Fruit fly (Drosophila melanogaster): ENCODE results near the gene Seipin.

DNA sequence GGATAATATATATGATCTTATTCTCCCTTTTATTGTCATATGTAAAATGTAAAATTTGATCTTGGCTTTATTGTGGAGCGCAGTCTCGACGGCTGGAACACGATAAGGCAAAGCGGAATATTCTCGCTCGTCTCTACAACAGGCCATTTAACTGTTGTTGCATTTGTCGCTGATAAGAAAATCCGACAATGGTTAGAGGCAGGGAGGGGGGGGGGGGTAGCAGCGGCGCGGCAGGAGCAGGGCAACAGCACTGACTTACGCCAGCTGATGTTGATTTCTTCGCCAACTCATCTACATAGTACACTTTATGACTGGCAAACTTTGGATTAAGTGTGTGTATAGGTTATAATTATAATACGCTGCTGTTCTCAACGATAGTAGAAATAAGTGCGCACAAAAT is 42.2 kb downstream of the Seipin start:
- no peak for TF ChIP-seq br (GFP tag; optimal IDR thresholded peaks at IDR 0.05)
- TF ChIP-seq psq (GFP tag; optimal IDR thresholded peaks at IDR 0.05) = no peak
- TF ChIP-seq lola (GFP tag; optimal IDR thresholded peaks at IDR 0.05) = no peak
- TF ChIP-seq Dif (GFP tag; optimal IDR thresholded peaks at IDR 0.05; ENCODE audit: partially characterized antibody) = no peak
